ENCODE assay signal across 1 fruit fly cellular context in the genomic region with DNA sequence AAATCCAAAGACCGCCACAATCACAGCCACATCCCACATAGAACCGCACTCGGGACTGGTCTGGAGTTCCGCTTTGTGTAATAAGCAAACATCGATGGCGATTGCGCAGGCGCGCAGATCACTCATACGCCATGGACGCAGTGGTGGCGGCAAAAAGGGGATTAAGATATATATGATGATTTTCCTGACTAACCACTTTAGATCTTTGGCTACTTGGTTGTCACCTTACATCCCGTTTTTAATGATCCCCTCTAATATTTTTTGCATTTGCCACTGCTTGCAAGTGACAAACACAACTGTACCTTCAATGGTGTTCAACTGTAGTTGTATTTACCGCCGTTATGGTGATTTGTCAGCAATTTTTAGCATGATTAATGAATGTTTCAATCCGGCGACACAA.
TF ChIP-seq lines count a peak whose summit lies in the region.

No protein-coding gene starts in this region.

TF ChIP-seq in whole organism, embryonic, 481 proteins besides CTCF, POLR2A, EP300 and RAD21 (continued from another document and continues in another):
- TF ChIP-seq CG8281 (tag; optimal IDR thresholded peaks at IDR 0.05; lab: Kevin White, UChicago) (no peak), CG8290 (GFP tag; optimal IDR thresholded peaks at IDR 0.05; lab: Kevin White, UChicago) (no peak), CG8290 (tag; optimal IDR thresholded peaks at IDR 0.05; lab: Kevin White, UChicago) (peak in 1 of 2 experiments; percentile 69), psq (GFP tag; optimal IDR thresholded peaks at IDR 0.05; lab: Kevin White, UChicago) (no peak), CG17186 (GFP tag; optimal IDR thresholded peaks at IDR 0.05; lab: Kevin White, UChicago) (no peak), CoRest (tag; optimal IDR thresholded peaks at IDR 0.05; lab: Kevin White, UChicago) (no peak), CG15514 (GFP tag; optimal IDR thresholded peaks at IDR 0.05; lab: Kevin White, UChicago) (peak; percentile 23), CG15269 (tag; optimal IDR thresholded peaks at IDR 0.05; lab: Kevin White, UChicago) (peak; percentile 10), nau (GFP tag; optimal IDR thresholded peaks at IDR 0.05; lab: Kevin White, UChicago) (no peak), CG12155 (GFP tag; optimal IDR thresholded peaks at IDR 0.05; lab: Kevin White, UChicago) (no peak), CG13296 (GFP tag; optimal IDR thresholded peaks at IDR 0.05; lab: Kevin White, UChicago) (no peak), GATAe (GFP tag; conservative IDR thresholded peaks at IDR 0.05; lab: Robert Waterston, UW) (no peak), crol (GFP tag; IDR thresholded peaks at IDR 0.05; lab: Robert Waterston, UW) (no peak), crc (GFP tag; optimal IDR thresholded peaks at IDR 0.05; lab: Kevin White, UChicago) (no peak), tin (GFP tag; optimal IDR thresholded peaks at IDR 0.05; lab: Kevin White, UChicago) (no peak), Hand (GFP tag; optimal IDR thresholded peaks at IDR 0.05; lab: Kevin White, UChicago) (no peak), Adf1 (GFP tag; IDR thresholded peaks at IDR 0.05; lab: Robert Waterston, UW) (no peak), CG1602 (GFP tag; optimal IDR thresholded peaks at IDR 0.05; lab: Kevin White, UChicago) (no peak), fd102C (GFP tag; optimal IDR thresholded peaks at IDR 0.05; lab: Kevin White, UChicago) (no peak), sna (GFP tag; IDR thresholded peaks at IDR 0.05; lab: Robert Waterston, UW; ENCODE audit: partially characterized antibody) (no peak), D19A (tag; optimal IDR thresholded peaks at IDR 0.05; lab: Kevin White, UChicago) (no peak), Doc3 (GFP tag; IDR thresholded peaks at IDR 0.05; lab: Robert Waterston, UW; ENCODE audit: partially characterized antibody) (no peak), h (optimal IDR thresholded peaks at IDR 0.05; lab: Kevin White, UChicago) (no peak), CG13287 (GFP tag; IDR thresholded peaks at IDR 0.05; lab: Robert Waterston, UW; ENCODE audit: partially characterized antibody) (no peak), MTF-1 (GFP tag; optimal IDR thresholded peaks at IDR 0.05; lab: Kevin White, UChicago; ENCODE audit: borderline replicate concordance) (no peak), Spps (tag; optimal IDR thresholded peaks at IDR 0.05; lab: Kevin White, UChicago) (no peak), CG34224 (GFP tag; IDR thresholded peaks at IDR 0.05; lab: Robert Waterston, UW; ENCODE audit: partially characterized antibody) (no peak), NC2α (GFP tag; optimal IDR thresholded peaks at IDR 0.05; lab: Kevin White, UChicago) (no peak), Blimp-1 (GFP tag; optimal IDR thresholded peaks at IDR 0.05; lab: Kevin White, UChicago) (no peak), CG11504 (tag; optimal IDR thresholded peaks at IDR 0.05; lab: Kevin White, UChicago) (no peak), Atf-2 (GFP tag; optimal IDR thresholded peaks at IDR 0.05; lab: Kevin White, UChicago) (no peak), D (optimal IDR thresholded peaks at IDR 0.05; lab: Kevin White, UChicago) (no peak), D (GFP tag; optimal IDR thresholded peaks at IDR 0.05; lab: Kevin White, UChicago) (no peak), CG11560 (tag; IDR thresholded peaks at IDR 0.05; lab: Robert Waterston, UW) (no peak), CG2712 (tag; optimal IDR thresholded peaks at IDR 0.05; lab: Kevin White, UChicago) (no peak), CG8359 (GFP tag; optimal IDR thresholded peaks at IDR 0.05; lab: Kevin White, UChicago; ENCODE audit: borderline replicate concordance) (no peak), dysf (GFP tag; IDR thresholded peaks at IDR 0.05; lab: Robert Waterston, UW) (0 out of 3 replicates have a peak, but pooled peaks have one; percentile 14), CG13123 (GFP tag; optimal IDR thresholded peaks at IDR 0.05; lab: Kevin White, UChicago) (no peak), hb (GFP tag; IDR thresholded peaks at IDR 0.05; lab: Robert Waterston, UW; ENCODE audit: partially characterized antibody) (no peak), usp (GFP tag; optimal IDR thresholded peaks at IDR 0.05; lab: Kevin White, UChicago) (no peak), CG7372 (GFP tag; IDR thresholded peaks at IDR 0.05; lab: Robert Waterston, UW) (0 out of 2 replicates have a peak, but pooled peaks have one; percentile 11), btn (GFP tag; optimal IDR thresholded peaks at IDR 0.05; lab: Kevin White, UChicago) (no peak), Dip2 (GFP tag; IDR thresholded peaks at IDR 0.05; lab: Robert Waterston, UW) (no peak), CG4707 (GFP tag; optimal IDR thresholded peaks at IDR 0.05; lab: Kevin White, UChicago) (no peak), CG9932 (GFP tag; IDR thresholded peaks at IDR 0.05; lab: Robert Waterston, UW) (peak; percentile 75), ERR (GFP tag; optimal IDR thresholded peaks at IDR 0.05; lab: Kevin White, UChicago) (no peak), insv (GFP tag; optimal IDR thresholded peaks at IDR 0.05; lab: Kevin White, UChicago) (no peak), CG1832 (GFP tag; optimal IDR thresholded peaks at IDR 0.05; lab: Kevin White, UChicago) (no peak), CkIIα-i1 (GFP tag; IDR thresholded peaks at IDR 0.05; lab: Robert Waterston, UW) (no peak), otp (GFP tag; IDR thresholded peaks at IDR 0.05; lab: Robert Waterston, UW) (no peak), sens-2 (GFP tag; IDR thresholded peaks at IDR 0.05; lab: Robert Waterston, UW) (no peak), Antp (GFP tag; optimal IDR thresholded peaks at IDR 0.05; lab: Kevin White, UChicago) (peak; percentile 5), CG10209 (GFP tag; optimal IDR thresholded peaks at IDR 0.05; lab: Kevin White, UChicago) (no peak), CG12744 (GFP tag; optimal IDR thresholded peaks at IDR 0.05; lab: Kevin White, UChicago) (no peak), HLH4C (GFP tag; IDR thresholded peaks at IDR 0.05; lab: Robert Waterston, UW; ENCODE audit: partially characterized antibody) (no peak), CG8944 (GFP tag; optimal IDR thresholded peaks at IDR 0.05; lab: Kevin White, UChicago) (no peak), nerfin-2 (GFP tag; IDR thresholded peaks at IDR 0.05; lab: Robert Waterston, UW; ENCODE audit: partially characterized antibody) (no peak), CG4282 (GFP tag; optimal IDR thresholded peaks at IDR 0.05; lab: Kevin White, UChicago) (no peak), gce (GFP tag; IDR thresholded peaks at IDR 0.05; lab: Robert Waterston, UW) (no peak), lmd (GFP tag; IDR thresholded peaks at IDR 0.05; lab: Robert Waterston, UW) (peak; percentile 39; the same call in 1 of the 2 replicates), schlank (tag; optimal IDR thresholded peaks at IDR 0.05; lab: Kevin White, UChicago) (peak; percentile 67), sug (tag; optimal IDR thresholded peaks at IDR 0.05; lab: Kevin White, UChicago) (no peak), twi (tag; optimal IDR thresholded peaks at IDR 0.05; lab: Kevin White, UChicago) (no peak), CG31388 (GFP tag; optimal IDR thresholded peaks at IDR 0.05; lab: Kevin White, UChicago) (no peak), nmo (GFP tag; optimal IDR thresholded peaks at IDR 0.05; lab: Kevin White, UChicago) (no peak), CG11085 (GFP tag; IDR thresholded peaks at IDR 0.05; lab: Robert Waterston, UW) (no peak), CG9817 (tag; optimal IDR thresholded peaks at IDR 0.05; lab: Kevin White, UChicago) (peak; percentile 63), sima (GFP tag; optimal IDR thresholded peaks at IDR 0.05; lab: Kevin White, UChicago) (no peak), CG2678 (tag; optimal IDR thresholded peaks at IDR 0.05; lab: Kevin White, UChicago) (no peak), br (optimal IDR thresholded peaks at IDR 0.05; lab: Kevin White, UChicago) (no peak), CG7839 (tag; optimal IDR thresholded peaks at IDR 0.05; lab: Kevin White, UChicago) (no peak), sim (GFP tag; IDR thresholded peaks at IDR 0.05; lab: Robert Waterston, UW) (no peak), Gug (GFP tag; IDR thresholded peaks at IDR 0.05; lab: Robert Waterston, UW) (0 out of 4 replicates have a peak, but pooled peaks have one; percentile 6), Dp (GFP tag; optimal IDR thresholded peaks at IDR 0.05; lab: Kevin White, UChicago) (no peak), pros (GFP tag; optimal IDR thresholded peaks at IDR 0.05; lab: Kevin White, UChicago) (no peak), Elba2 (GFP tag; optimal IDR thresholded peaks at IDR 0.05; lab: Kevin White, UChicago) (no peak), CG18619 (GFP tag; optimal IDR thresholded peaks at IDR 0.05; lab: Kevin White, UChicago) (no peak), CG3726 (GFP tag; IDR thresholded peaks at IDR 0.05; lab: Robert Waterston, UW) (no peak), Bgb (GFP tag; IDR thresholded peaks at IDR 0.05; lab: Robert Waterston, UW; ENCODE audit: partially characterized antibody) (no peak), odd (GFP tag; optimal IDR thresholded peaks at IDR 0.05; lab: Kevin White, UChicago) (no peak), CG9609 (GFP tag; optimal IDR thresholded peaks at IDR 0.05; lab: Kevin White, UChicago) (no peak), CG10654 (GFP tag; optimal IDR thresholded peaks at IDR 0.05; lab: Kevin White, UChicago) (no peak), row (GFP tag; IDR thresholded peaks at IDR 0.05; lab: Robert Waterston, UW) (peak; percentile 40; the same call in 1 of the 3 replicates), CG10462 (GFP tag; optimal IDR thresholded peaks at IDR 0.05; lab: Kevin White, UChicago) (no peak), CG15601 (tag; optimal IDR thresholded peaks at IDR 0.05; lab: Kevin White, UChicago) (no peak), Lpt (GFP tag; optimal IDR thresholded peaks at IDR 0.05; lab: Kevin White, UChicago) (no peak), lab (GFP tag; optimal IDR thresholded peaks at IDR 0.05; lab: Kevin White, UChicago) (peak; percentile 72), CG17829 (tag; optimal IDR thresholded peaks at IDR 0.05; lab: Kevin White, UChicago) (no peak), CG10267 (tag; optimal IDR thresholded peaks at IDR 0.05; lab: Kevin White, UChicago) (no peak), CG16779 (GFP tag; IDR thresholded peaks at IDR 0.05; lab: Robert Waterston, UW) (no peak), CG8478 (optimal IDR thresholded peaks at IDR 0.05; lab: Kevin White, UChicago) (no peak), dati (GFP tag; IDR thresholded peaks at IDR 0.05; lab: Robert Waterston, UW) (no peak), wdn (GFP tag; IDR thresholded peaks at IDR 0.05; lab: Robert Waterston, UW) (peak; percentile 53; the same call in 1 of the 2 replicates), sob (GFP tag; IDR thresholded peaks at IDR 0.05; lab: Robert Waterston, UW) (peak; percentile 46; the same call in 1 of the 2 replicates), pita (GFP tag; optimal IDR thresholded peaks at IDR 0.05; lab: Kevin White, UChicago) (no peak), CG10979 (tag; optimal IDR thresholded peaks at IDR 0.05; lab: Kevin White, UChicago) (no peak), CG15073 (GFP tag; optimal IDR thresholded peaks at IDR 0.05; lab: Kevin White, UChicago) (no peak), bbx (GFP tag; IDR thresholded peaks at IDR 0.05; lab: Robert Waterston, UW; ENCODE audit: partially characterized antibody) (no peak), HLHmδ (GFP tag; optimal IDR thresholded peaks at IDR 0.05; lab: Kevin White, UChicago) (no peak), CG30431 (GFP tag; optimal IDR thresholded peaks at IDR 0.05; lab: Kevin White, UChicago) (no peak), kay (GFP tag; optimal IDR thresholded peaks at IDR 0.05; lab: Kevin White, UChicago) (no peak), Hmr (GFP tag; optimal IDR thresholded peaks at IDR 0.05; lab: Kevin White, UChicago) (peak; percentile 63), Myb (GFP tag; optimal IDR thresholded peaks at IDR 0.05; lab: Kevin White, UChicago) (peak; percentile 38), ara (GFP tag; IDR thresholded peaks at IDR 0.05; lab: Robert Waterston, UW) (0 out of 2 replicates have a peak, but pooled peaks have one; percentile 14), amos (GFP tag; IDR thresholded peaks at IDR 0.05; lab: Robert Waterston, UW; ENCODE audit: partially characterized antibody) (no peak), CG6175 (GFP tag; IDR thresholded peaks at IDR 0.05; lab: Robert Waterston, UW) (no peak), Xbp1 (GFP tag; optimal IDR thresholded peaks at IDR 0.05; lab: Kevin White, UChicago) (no peak), CG1529 (GFP tag; optimal IDR thresholded peaks at IDR 0.05; lab: Kevin White, UChicago) (no peak), Kr (GFP tag; optimal IDR thresholded peaks at IDR 0.05; lab: Kevin White, UChicago) (no peak), her (GFP tag; optimal IDR thresholded peaks at IDR 0.05; lab: Kevin White, UChicago) (peak; percentile 40), CG13894 (tag; optimal IDR thresholded peaks at IDR 0.05; lab: Kevin White, UChicago) (no peak), Sry-δ (GFP tag; optimal IDR thresholded peaks at IDR 0.05; lab: Kevin White, UChicago) (no peak), CG3995 (GFP tag; optimal IDR thresholded peaks at IDR 0.05; lab: Kevin White, UChicago) (no peak), Hsf (GFP tag; optimal IDR thresholded peaks at IDR 0.05; lab: Kevin White, UChicago) (no peak), dmrt11E (tag; optimal IDR thresholded peaks at IDR 0.05; lab: Kevin White, UChicago) (no peak), CG7928 (GFP tag; optimal IDR thresholded peaks at IDR 0.05; lab: Kevin White, UChicago) (no peak), CG34376 (GFP tag; optimal IDR thresholded peaks at IDR 0.05; lab: Kevin White, UChicago) (no peak), CG3065 (GFP tag; optimal IDR thresholded peaks at IDR 0.05; lab: Kevin White, UChicago) (no peak), vvl (GFP tag; IDR thresholded peaks at IDR 0.05; lab: Robert Waterston, UW) (no peak; the same call in 1 of the 2 replicates), esg (GFP tag; conservative IDR thresholded peaks at IDR 0.05; lab: Robert Waterston, UW) (no peak), CG4328 (GFP tag; optimal IDR thresholded peaks at IDR 0.05; lab: Kevin White, UChicago) (no peak), Ptx1 (GFP tag; IDR thresholded peaks at IDR 0.05; lab: Robert Waterston, UW) (0 out of 2 replicates have a peak, but pooled peaks have one; percentile 13), CG6854 (GFP tag; optimal IDR thresholded peaks at IDR 0.05; lab: Kevin White, UChicago) (no peak), gcm (GFP tag; optimal IDR thresholded peaks at IDR 0.05; lab: Kevin White, UChicago) (no peak), CG12391 (tag; optimal IDR thresholded peaks at IDR 0.05; lab: Kevin White, UChicago) (no peak), HLH54F (GFP tag; optimal IDR thresholded peaks at IDR 0.05; lab: Kevin White, UChicago) (no peak), nerfin-1 (tag; optimal IDR thresholded peaks at IDR 0.05; lab: Kevin White, UChicago) (no peak), CG33213 (GFP tag; optimal IDR thresholded peaks at IDR 0.05; lab: Kevin White, UChicago) (no peak), klu (GFP tag; IDR thresholded peaks at IDR 0.05; lab: Robert Waterston, UW) (no peak), Max (GFP tag; optimal IDR thresholded peaks at IDR 0.05; lab: Kevin White, UChicago) (no peak), CG8924 (tag; optimal IDR thresholded peaks at IDR 0.05; lab: Kevin White, UChicago) (no peak)
